Fruit fly (Drosophila melanogaster): ENCODE measurements around the gene scrt.

The scrt gene

dm6 chr3L:3949205-3949604, 34.5 kb upstream of the scrt start, which contains the start of gene CG14983:
Gene CG14983, minus strand, starts transcription at chr3L:3949305.
- no peak for TF ChIP-seq tai (GFP tag; optimal IDR thresholded peaks at IDR 0.05)
- no peak for TF ChIP-seq CG32264 (GFP tag; optimal IDR thresholded peaks at IDR 0.05)
- TF ChIP-seq dmrt93B (GFP tag; optimal IDR thresholded peaks at IDR 0.05), result no peak
- no peak for TF ChIP-seq psq (GFP tag; optimal IDR thresholded peaks at IDR 0.05)
- no peak for TF ChIP-seq brk (GFP tag; optimal IDR thresholded peaks at IDR 0.05)
- TF ChIP-seq N (GFP tag; optimal IDR thresholded peaks at IDR 0.05), result no peak
- TF ChIP-seq Abd-B (GFP tag; optimal IDR thresholded peaks at IDR 0.05), result no peak
- TF ChIP-seq fru (GFP tag; optimal IDR thresholded peaks at IDR 0.05), result no peak
- TF ChIP-seq Dif (GFP tag; optimal IDR thresholded peaks at IDR 0.05; ENCODE audit: partially characterized antibody), result no peak
- TF ChIP-seq CG9705 (GFP tag; optimal IDR thresholded peaks at IDR 0.05), result no peak
- TF ChIP-seq HLH106 (tag; optimal IDR thresholded peaks at IDR 0.05), result no peak
- no peak for TF ChIP-seq Sp1 (GFP tag; optimal IDR thresholded peaks at IDR 0.05)
- TF ChIP-seq usp (GFP tag; optimal IDR thresholded peaks at IDR 0.05), result no peak
- TF ChIP-seq sage (GFP tag; optimal IDR thresholded peaks at IDR 0.05), result no peak
- TF ChIP-seq dl (GFP tag; optimal IDR thresholded peaks at IDR 0.05; ENCODE audit: insufficient read depth in 1 of 2, partially characterized antibody in 2 of 2), result no peak
- no peak for TF ChIP-seq rgr (GFP tag; optimal IDR thresholded peaks at IDR 0.05)

DNA sequence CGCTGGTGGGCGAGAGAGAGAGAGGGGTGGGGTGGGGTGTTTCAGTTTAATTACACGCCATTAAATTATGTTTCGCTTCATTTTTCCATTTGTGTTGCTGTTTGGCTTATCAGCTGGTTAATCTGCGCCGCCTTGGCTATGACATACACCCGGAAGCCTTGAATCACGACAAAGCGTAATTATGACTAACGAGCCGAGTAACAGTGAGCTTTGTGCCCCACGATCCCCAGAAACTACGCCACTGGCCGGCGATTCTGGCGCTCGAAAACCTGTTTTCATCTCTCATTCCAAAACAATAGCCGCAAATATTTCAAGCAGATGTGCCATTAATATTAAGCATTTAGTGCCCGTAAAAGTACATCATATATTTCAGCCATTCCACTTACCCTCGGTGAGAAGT, 31.8 kb upstream of the scrt start:
- TF ChIP-seq foxo (GFP tag; optimal IDR thresholded peaks at IDR 0.05) (no peak), ey (GFP tag; optimal IDR thresholded peaks at IDR 0.05) (no peak), rgr (GFP tag; optimal IDR thresholded peaks at IDR 0.05) (no peak), HLH106 (tag; optimal IDR thresholded peaks at IDR 0.05) (no peak), h (GFP tag; optimal IDR thresholded peaks at IDR 0.05) (no peak), Dif (GFP tag; optimal IDR thresholded peaks at IDR 0.05; ENCODE audit: partially characterized antibody) (no peak), CG32264 (GFP tag; optimal IDR thresholded peaks at IDR 0.05) (no peak), CG9705 (GFP tag; optimal IDR thresholded peaks at IDR 0.05) (no peak), dl (GFP tag; optimal IDR thresholded peaks at IDR 0.05; ENCODE audit: insufficient read depth in 1 of 2, partially characterized antibody in 2 of 2) (no peak), pan (optimal IDR thresholded peaks at IDR 0.05) (no peak), psq (GFP tag; optimal IDR thresholded peaks at IDR 0.05) (no peak), jim (GFP tag; optimal IDR thresholded peaks at IDR 0.05) (no peak), brk (GFP tag; optimal IDR thresholded peaks at IDR 0.05) (no peak), tai (GFP tag; optimal IDR thresholded peaks at IDR 0.05) (no peak), CrebA (GFP tag; optimal IDR thresholded peaks at IDR 0.05; ENCODE audit: borderline replicate concordance) (no peak), sage (GFP tag; optimal IDR thresholded peaks at IDR 0.05) (no peak)

DNA sequence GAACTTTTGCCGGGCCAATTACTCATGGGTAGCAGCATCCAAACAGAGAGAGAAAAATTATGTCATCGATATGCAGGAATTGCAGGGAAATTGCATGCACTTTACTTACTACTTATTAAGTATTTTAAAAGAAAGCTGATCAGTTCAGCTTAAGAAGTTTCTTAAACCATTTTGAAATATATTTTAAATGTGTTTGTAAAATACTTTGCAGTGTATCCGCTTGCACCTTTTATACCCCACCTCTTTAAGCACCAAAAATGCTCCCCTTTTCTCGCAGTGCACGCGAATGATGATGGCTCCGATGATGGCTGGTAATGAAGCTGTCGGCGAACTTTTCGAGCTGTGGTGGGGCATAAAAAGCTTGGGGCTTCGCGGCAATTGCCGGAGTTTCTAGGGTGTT, 31.2 kb upstream of the scrt start, which contains the start of gene CG14984:
Gene CG14984, minus strand, starts transcription at position 83 of the 400 bp plus-strand sequence.
- TF ChIP-seq Hr83 (GFP tag; optimal IDR thresholded peaks at IDR 0.05; ENCODE audit: poor library complexity, severe bottlenecking) (no peak), br (GFP tag; optimal IDR thresholded peaks at IDR 0.05) (peak; percentile 80), GATAd (GFP tag; optimal IDR thresholded peaks at IDR 0.05) (no peak), CG32264 (GFP tag; optimal IDR thresholded peaks at IDR 0.05) (peak; percentile 28), psq (GFP tag; optimal IDR thresholded peaks at IDR 0.05) (peak; percentile 72), dl (GFP tag; optimal IDR thresholded peaks at IDR 0.05; ENCODE audit: insufficient read depth in 1 of 2, partially characterized antibody in 2 of 2) (no peak), brk (GFP tag; optimal IDR thresholded peaks at IDR 0.05) (peak; percentile 63), dmrt93B (GFP tag; optimal IDR thresholded peaks at IDR 0.05) (peak; percentile 61), Myc (optimal IDR thresholded peaks at IDR 0.05) (no peak), ey (GFP tag; optimal IDR thresholded peaks at IDR 0.05) (peak; percentile 85), Dfd (GFP tag; optimal IDR thresholded peaks at IDR 0.05) (no peak), foxo (GFP tag; optimal IDR thresholded peaks at IDR 0.05) (peak in 1 of 2 experiments; percentile 84), Sp1 (GFP tag; optimal IDR thresholded peaks at IDR 0.05) (peak; percentile 58), h (GFP tag; optimal IDR thresholded peaks at IDR 0.05) (peak; percentile 92), HLH106 (tag; optimal IDR thresholded peaks at IDR 0.05) (peak; percentile 81), jim (GFP tag; optimal IDR thresholded peaks at IDR 0.05) (no peak), CG9705 (GFP tag; optimal IDR thresholded peaks at IDR 0.05) (peak; percentile 28), sage (GFP tag; optimal IDR thresholded peaks at IDR 0.05) (peak; percentile 69), tai (GFP tag; optimal IDR thresholded peaks at IDR 0.05) (no peak), rgr (GFP tag; optimal IDR thresholded peaks at IDR 0.05) (peak; percentile 81), Jra (GFP tag; optimal IDR thresholded peaks at IDR 0.05) (peak; percentile 32), Abd-B (GFP tag; optimal IDR thresholded peaks at IDR 0.05) (no peak), sv (GFP tag; optimal IDR thresholded peaks at IDR 0.05) (no peak), Hnf4 (GFP tag; optimal IDR thresholded peaks at IDR 0.05) (no peak), Mio (GFP tag; optimal IDR thresholded peaks at IDR 0.05) (no peak), dsf (GFP tag; optimal IDR thresholded peaks at IDR 0.05; ENCODE audit: borderline replicate concordance) (no peak), usp (GFP tag; optimal IDR thresholded peaks at IDR 0.05) (no peak), woc (GFP tag; optimal IDR thresholded peaks at IDR 0.05) (peak; percentile 52), OdsH (GFP tag; optimal IDR thresholded peaks at IDR 0.05) (peak; percentile 83), Rel (GFP tag; optimal IDR thresholded peaks at IDR 0.05) (peak; percentile 6), Rel (tag; optimal IDR thresholded peaks at IDR 0.05) (no peak), fru (GFP tag; optimal IDR thresholded peaks at IDR 0.05) (peak; percentile 84), lola (GFP tag; optimal IDR thresholded peaks at IDR 0.05) (no peak), Dif (GFP tag; optimal IDR thresholded peaks at IDR 0.05; ENCODE audit: partially characterized antibody) (no peak), Hr78 (GFP tag; optimal IDR thresholded peaks at IDR 0.05) (no peak), Vsx2 (GFP tag; optimal IDR thresholded peaks at IDR 0.05; ENCODE audit: partially characterized antibody) (no peak), pan (optimal IDR thresholded peaks at IDR 0.05) (no peak), N (GFP tag; optimal IDR thresholded peaks at IDR 0.05) (no peak), CrebA (GFP tag; optimal IDR thresholded peaks at IDR 0.05; ENCODE audit: borderline replicate concordance) (no peak)
